Worm (Caenorhabditis elegans) whole organism, L4 larva: ENCODE data around the gene acdh-10.

Experiments
- D1046.2 ChIP-seq: fragments of 200-800 bp; sonication (Bioruptor generic); IDR thresholded peaks from 2 replicates; pipeline ENCODE4 v1.3.6; 2022; ENCODE audit warnings: missing genetic modification characterization, missing compliant biosample characterization
- F26F4.8 ChIP-seq: fragments of 200-800 bp; sonication (Bioruptor generic); conservative IDR thresholded peaks from 2 replicates; pipeline ENCODE4 v1.3.6; 2022; ENCODE audit warnings: missing genetic modification characterization, missing compliant biosample characterization
- F37D6.2 ChIP-seq: sonication (generic microtip); optimal IDR thresholded peaks from 2 replicates; lab custom pipeline; 2016; ENCODE audit warnings: mild to moderate bottlenecking, missing genetic modification characterization, missing compliant biosample characterization
- F44E2.7 ChIP-seq: fragments of 200-800 bp; sonication (Bioruptor generic); IDR thresholded peaks from 2 replicates; pipeline ENCODE4 v2.1.2; 2022; ENCODE audit warnings: missing genetic modification characterization, missing compliant biosample characterization
- T20F7.1 ChIP-seq: fragments of 200-800 bp; sonication (Bioruptor generic); optimal IDR thresholded peaks from 2 replicates; lab custom pipeline; 2018; ENCODE audit warnings: mild to moderate bottlenecking, missing genetic modification characterization, missing compliant biosample characterization
- T26A8.4 ChIP-seq: fragments of 200-800 bp; sonication (Bioruptor generic); IDR thresholded peaks from 2 replicates; pipeline ENCODE4 v1.3.6; 2022; ENCODE audit warnings: missing genetic modification characterization, missing compliant biosample characterization
- Y105C5A.15 ChIP-seq: fragments of 200-800 bp; sonication (Bioruptor generic); IDR thresholded peaks from 2 replicates; pipeline ENCODE4 v1.3.6; 2022; ENCODE audit warnings: missing genetic modification characterization, missing compliant biosample characterization
- attf-4 ChIP-seq: sonication (generic microtip); optimal IDR thresholded peaks from 3 replicates; lab custom pipeline; 2017; ENCODE audit warnings: missing biosample characterization, missing genetic modification characterization
- ceh-20 ChIP-seq: fragments of 200-800 bp; sonication (Bioruptor generic); IDR thresholded peaks from 2 replicates; pipeline ENCODE4 v1.3.6; 2022; ENCODE audit warnings: missing genetic modification reagents, missing genetic modification characterization, missing compliant biosample characterization
- ceh-28 ChIP-seq: fragments of 150-350 bp; optimal IDR thresholded peaks from 2 replicates; lab custom pipeline; 2014; ENCODE audit warnings: missing biosample characterization, missing genetic modification reagents, missing genetic modification characterization
- ceh-82 ChIP-seq: sonication (generic microtip); optimal IDR thresholded peaks from 2 replicates; lab custom pipeline; 2017; ENCODE audit warnings: missing biosample characterization, missing genetic modification characterization
- ces-1 ChIP-seq: fragments of 150-350 bp; sonication (generic microtip); optimal IDR thresholded peaks from 4 replicates; lab custom pipeline; 2014; ENCODE audit warnings: missing biosample characterization, missing genetic modification reagents, missing genetic modification characterization
- cey-2 ChIP-seq: sonication (generic microtip); optimal IDR thresholded peaks from 3 replicates; lab custom pipeline; 2017; ENCODE audit warnings: missing genetic modification characterization, mild to moderate bottlenecking, missing compliant biosample characterization, antibody characterized with exemption, borderline replicate concordance; ENCODE audit not compliant: insufficient read depth
- daf-12 ChIP-seq: fragments of 150-350 bp; optimal IDR thresholded peaks from 2 replicates; lab custom pipeline; 2014; ENCODE audit warnings: missing biosample characterization, missing genetic modification reagents, missing genetic modification characterization
- daf-16 ChIP-seq, 3 experiments: sonication (generic microtip); optimal IDR thresholded peaks; 2 replicates each; lab custom pipeline; 2016 to 2017; ENCODE audit warnings: missing genetic modification characterization in 3 of 3, missing genetic modification reagents in 3 of 3, mild to moderate bottlenecking in 2 of 3, missing compliant biosample characterization in 2 of 3, missing biosample characterization in 1 of 3, moderate library complexity in 1 of 3
- daf-8 ChIP-seq: fragments of 200-800 bp; sonication (Bioruptor generic); IDR thresholded peaks from 2 replicates; pipeline ENCODE4 v1.3.6; 2022; ENCODE audit warnings: missing genetic modification characterization, missing compliant biosample characterization
- dmd-6 ChIP-seq: fragments of 200-800 bp; sonication (Bioruptor generic); IDR thresholded peaks from 2 replicates; pipeline ENCODE4 v1.3.6; 2022; ENCODE audit warnings: missing genetic modification reagents, missing genetic modification characterization, missing compliant biosample characterization
- dmd-8 ChIP-seq: fragments of 200-800 bp; sonication (Bioruptor generic); IDR thresholded peaks from 2 replicates; pipeline ENCODE4 v1.3.6; 2022; ENCODE audit warnings: missing genetic modification characterization, missing compliant biosample characterization
- dpl-1 ChIP-seq: fragments of 150-350 bp; optimal IDR thresholded peaks from 2 replicates; lab custom pipeline; 2014; ENCODE audit warnings: missing biosample characterization, missing genetic modification reagents, missing genetic modification characterization
- duxl-1 ChIP-seq: sonication (generic microtip); optimal IDR thresholded peaks from 2 replicates; lab custom pipeline; 2016; ENCODE audit warnings: mild to moderate bottlenecking, missing genetic modification characterization, moderate library complexity, missing compliant biosample characterization; ENCODE audit not compliant: poor library complexity
- dve-1 ChIP-seq: sonication (generic microtip); optimal IDR thresholded peaks from 2 replicates; lab custom pipeline; 2017; ENCODE audit warnings: antibody characterized with exemption, mild to moderate bottlenecking, missing genetic modification characterization, missing compliant biosample characterization; ENCODE audit not compliant: insufficient read depth
- egl-43 ChIP-seq: fragments of 200-800 bp; sonication (Bioruptor generic); IDR thresholded peaks from 2 replicates; pipeline ENCODE4 v1.3.6; 2022; ENCODE audit warnings: missing genetic modification reagents, missing genetic modification characterization, missing compliant biosample characterization
- fkh-10 ChIP-seq: fragments of 150-350 bp; optimal IDR thresholded peaks from 2 replicates; lab custom pipeline; 2014; ENCODE audit warnings: missing biosample characterization, missing genetic modification reagents, missing genetic modification characterization
- hif-1 ChIP-seq, 2 experiments: sonication (generic microtip); optimal IDR thresholded peaks; 2 replicates each; lab custom pipeline; 2016 to 2017; ENCODE audit warnings: missing compliant biosample characterization in 2 of 2, missing genetic modification characterization in 2 of 2, missing genetic modification reagents in 2 of 2, missing genotype in 2 of 2, mild to moderate bottlenecking in 1 of 2
- jun-1 ChIP-seq: fragments of 150-350 bp; optimal IDR thresholded peaks from 2 replicates; lab custom pipeline; 2014; ENCODE audit warnings: missing biosample characterization, missing genetic modification reagents, missing genetic modification characterization
- lim-7 ChIP-seq: fragments of 200-800 bp; sonication (Bioruptor generic); IDR thresholded peaks from 2 replicates; pipeline ENCODE4 v1.3.6; 2022; ENCODE audit warnings: missing genetic modification characterization, missing compliant biosample characterization
- lin-29 ChIP-seq: fragments of 200-800 bp; sonication (Bioruptor generic); IDR thresholded peaks from 2 replicates; pipeline ENCODE4 v1.3.6; 2022; ENCODE audit warnings: missing genetic modification reagents, missing genetic modification characterization, missing compliant biosample characterization
- lin-39 ChIP-seq: fragments of 150-350 bp; optimal IDR thresholded peaks from 2 replicates; lab custom pipeline; 2014; ENCODE audit warnings: missing biosample characterization, missing genetic modification reagents, missing genetic modification characterization
- mdl-1 ChIP-seq, 2 experiments: fragments of 150-350 bp in 1 of 2; sonication (generic microtip) in 1 of 2; optimal IDR thresholded peaks; 2 replicates each; lab custom pipeline; 2014 to 2017; ENCODE audit warnings: missing biosample characterization in 2 of 2, missing genetic modification characterization in 2 of 2
- mep-1 ChIP-seq: fragments of 150-350 bp; sonication (generic microtip); optimal IDR thresholded peaks from 3 replicates; lab custom pipeline; 2014; ENCODE audit warnings: missing biosample characterization, missing genetic modification characterization
- mxl-2 ChIP-seq: fragments of 200-800 bp; sonication (Bioruptor generic); conservative IDR thresholded peaks from 2 replicates; pipeline ENCODE4 v1.3.6; 2022; ENCODE audit warnings: missing genetic modification reagents, missing genetic modification characterization, missing compliant biosample characterization
- mxl-3 ChIP-seq: fragments of 200-800 bp; sonication (Bioruptor generic); optimal IDR thresholded peaks from 2 replicates; lab custom pipeline; 2018; ENCODE audit warnings: mild to moderate bottlenecking, missing genetic modification characterization, missing compliant biosample characterization
- nhr-10 ChIP-seq: fragments of 150-350 bp; optimal IDR thresholded peaks from 2 replicates; lab custom pipeline; 2014; ENCODE audit warnings: missing biosample characterization, missing genetic modification characterization
- nhr-11 ChIP-seq: fragments of 150-350 bp; optimal IDR thresholded peaks from 2 replicates; lab custom pipeline; 2014; ENCODE audit warnings: missing biosample characterization, missing genetic modification characterization
- nhr-111 ChIP-seq: fragments of 200-800 bp; sonication (Bioruptor generic); optimal IDR thresholded peaks from 2 replicates; lab custom pipeline; 2018; ENCODE audit warnings: mild to moderate bottlenecking, missing genetic modification characterization, missing compliant biosample characterization
- nhr-237 ChIP-seq: sonication (generic microtip); optimal IDR thresholded peaks from 2 replicates; lab custom pipeline; 2017; ENCODE audit warnings: missing biosample characterization, missing genetic modification characterization
- nhr-76 ChIP-seq: fragments of 150-350 bp; optimal IDR thresholded peaks from 2 replicates; lab custom pipeline; 2014; ENCODE audit warnings: missing biosample characterization, missing genetic modification characterization
- nhr-77 ChIP-seq: fragments of 150-350 bp; optimal IDR thresholded peaks from 2 replicates; lab custom pipeline; 2014; ENCODE audit warnings: missing biosample characterization, missing genetic modification characterization
- php-3 ChIP-seq: fragments of 200-800 bp; sonication (Bioruptor generic); IDR thresholded peaks from 2 replicates; pipeline ENCODE4 v1.3.6; 2022; ENCODE audit warnings: missing genetic modification reagents, missing genetic modification characterization, missing compliant biosample characterization
- pqm-1 ChIP-seq: sonication (generic microtip); optimal IDR thresholded peaks from 2 replicates; lab custom pipeline; 2017; ENCODE audit warnings: missing biosample characterization, missing genetic modification characterization
- skn-1 ChIP-seq: fragments of 150-350 bp; optimal IDR thresholded peaks from 2 replicates; lab custom pipeline; 2014; ENCODE audit warnings: missing biosample characterization, missing genetic modification characterization
- snpc-1.2 ChIP-seq: fragments of 200-800 bp; sonication (Bioruptor generic); IDR thresholded peaks from 2 replicates; pipeline ENCODE4 v1.3.6; 2022; ENCODE audit warnings: missing genetic modification reagents, missing genetic modification characterization, missing compliant biosample characterization
- spr-3 ChIP-seq: fragments of 200-800 bp; sonication (Bioruptor generic); optimal IDR thresholded peaks from 2 replicates; lab custom pipeline; 2018; ENCODE audit warnings: mild to moderate bottlenecking, missing genetic modification characterization, missing compliant biosample characterization
- tag-97 ChIP-seq: fragments of 200-800 bp; sonication (Bioruptor generic); IDR thresholded peaks from 2 replicates; pipeline ENCODE4 v1.3.6; 2022; ENCODE audit warnings: missing genetic modification characterization, missing compliant biosample characterization
- tra-1 ChIP-seq: fragments of 200-800 bp; sonication (Bioruptor generic); IDR thresholded peaks from 2 replicates; pipeline ENCODE4 v1.3.6; 2022; ENCODE audit warnings: missing genetic modification reagents, missing genetic modification characterization, missing compliant biosample characterization
- unc-39 ChIP-seq: sonication (generic microtip); optimal IDR thresholded peaks from 2 replicates; lab custom pipeline; 2017; ENCODE audit warnings: missing biosample characterization, missing genetic modification characterization
- unc-62 ChIP-seq, 3 experiments: fragments of 150-350 bp in 1 of 3; sonication (generic microtip); optimal IDR thresholded peaks in 2 of 3; peaks in 1 of 3; 1 replicate in 1 of 3; 2 replicates in 2 of 3; lab custom pipeline; 2014 to 2017; ENCODE audit warnings: missing biosample characterization in 3 of 3, missing genetic modification characterization in 3 of 3, missing genetic modification reagents in 3 of 3, missing genotype in 1 of 3
- vab-7 ChIP-seq: fragments of 200-800 bp; sonication (Bioruptor generic); IDR thresholded peaks from 2 replicates; pipeline ENCODE4 v1.3.6; 2022; ENCODE audit warnings: missing genetic modification reagents, missing genetic modification characterization, missing compliant biosample characterization
- ztf-11 ChIP-seq: fragments of 150-350 bp; optimal IDR thresholded peaks from 2 replicates; lab custom pipeline; 2014; ENCODE audit warnings: missing biosample characterization, missing genetic modification characterization
- ztf-7 ChIP-seq: fragments of 150-350 bp; optimal IDR thresholded peaks from 2 replicates; lab custom pipeline; 2014; ENCODE audit warnings: missing biosample characterization, missing genetic modification characterization

acdh-10 gene

DNA sequence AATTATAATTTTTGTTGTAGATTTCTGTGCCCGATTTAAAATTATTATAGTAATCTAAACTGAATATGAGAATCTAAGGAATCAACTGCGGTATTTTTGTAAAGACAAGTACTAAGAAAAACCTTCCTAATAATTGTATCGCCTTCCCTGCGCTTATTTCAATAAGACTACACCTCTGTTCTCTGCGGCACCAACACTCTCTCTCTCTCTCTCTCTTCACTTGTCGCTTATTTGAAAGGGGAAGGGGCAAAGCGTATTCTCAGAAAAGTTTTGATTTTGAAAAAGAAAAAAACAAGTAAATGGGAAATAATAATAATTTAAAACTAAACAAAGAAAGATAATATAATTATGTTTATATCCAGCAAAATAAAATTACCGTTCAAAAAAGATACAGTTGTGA lies 33.5 kb downstream of the acdh-10 start (continued):
- TF ChIP-seq dve-1 (tag; lab: Kevin White, UChicago): peak; percentile 75
- no peak for TF ChIP-seq nhr-76
- no peak for TF ChIP-seq F26F4.8 (GFP tag; lab: Robert Waterston, UW)
- no peak for TF ChIP-seq dmd-8 (GFP tag; lab: Robert Waterston, UW)
- TF ChIP-seq egl-43 (GFP tag; lab: Robert Waterston, UW): no peak
- TF ChIP-seq mdl-1 (tag; optimal IDR thresholded peaks at IDR 0.05; lab: Kevin White, UChicago): peak in 1 of 2 experiments; percentile 25
- peak; percentile 26 for TF ChIP-seq nhr-10 (tag; lab: Kevin White, UChicago)
- no peak for TF ChIP-seq daf-12 (tag; lab: Kevin White, UChicago)
- no peak for TF ChIP-seq lin-39 (tag; lab: Kevin White, UChicago)
- peak; percentile 61 for TF ChIP-seq jun-1 (tag; lab: Kevin White, UChicago)
- TF ChIP-seq cey-2 (tag; lab: Kevin White, UChicago): no peak
- no peak for TF ChIP-seq F44E2.7 (GFP tag; lab: Robert Waterston, UW)
- no peak for TF ChIP-seq ceh-28 (tag; lab: Kevin White, UChicago)
- peak; percentile 33 for TF ChIP-seq dpl-1 (GFP tag; lab: Kevin White, UChicago)
- no peak for TF ChIP-seq skn-1
- TF ChIP-seq mep-1: peak; percentile 84
- no peak for TF ChIP-seq Y105C5A.15 (GFP tag; lab: Robert Waterston, UW)
- TF ChIP-seq daf-16 (GFP tag; optimal IDR thresholded peaks at IDR 0.05; lab: Kevin White, UChicago): peak in 1 of 2 experiments; percentile 8
- TF ChIP-seq daf-16 (tag; optimal IDR thresholded peaks at IDR 0.05; lab: Kevin White, UChicago): peak; percentile 54
- no peak for TF ChIP-seq ztf-11
- TF ChIP-seq ceh-82 (tag; lab: Kevin White, UChicago): no peak
- no peak for TF ChIP-seq daf-8 (GFP tag; lab: Robert Waterston, UW)
- TF ChIP-seq nhr-77 (tag; lab: Kevin White, UChicago): peak; percentile 93
- TF ChIP-seq T20F7.1: peak; percentile 63
- peak in 1 of 2 experiments; percentile 83 for TF ChIP-seq unc-62 (GFP tag; optimal IDR thresholded peaks at IDR 0.05 in 1 of 2; lab: Kevin White, UChicago)
- TF ChIP-seq unc-62 (tag; optimal IDR thresholded peaks at IDR 0.05; lab: Kevin White, UChicago): no peak
- no peak for TF ChIP-seq mxl-2 (GFP tag; lab: Robert Waterston, UW)
- peak; percentile 65 for TF ChIP-seq nhr-11 (tag; lab: Kevin White, UChicago)
- TF ChIP-seq mxl-3 (GFP tag; lab: Kevin White, UChicago): peak; percentile 6
- no peak for TF ChIP-seq unc-39
- no peak for TF ChIP-seq php-3 (GFP tag; lab: Robert Waterston, UW)
- no peak for TF ChIP-seq lin-29 (GFP tag; lab: Robert Waterston, UW)
- TF ChIP-seq pqm-1: peak; percentile 49
- TF ChIP-seq nhr-111 (GFP tag; lab: Kevin White, UChicago): no peak
- TF ChIP-seq fkh-10 (GFP tag; lab: Kevin White, UChicago): no peak
- no peak for TF ChIP-seq lim-7 (GFP tag; lab: Robert Waterston, UW)
- no peak for TF ChIP-seq ceh-20 (GFP tag; lab: Robert Waterston, UW)
- peak; percentile 68 for TF ChIP-seq duxl-1 (tag; lab: Kevin White, UChicago)
- no peak for TF ChIP-seq vab-7
- no peak for TF ChIP-seq tag-97 (GFP tag; lab: Robert Waterston, UW)
- no peak for TF ChIP-seq nhr-237 (tag; lab: Kevin White, UChicago)
- TF ChIP-seq dmd-6 (GFP tag; lab: Robert Waterston, UW): no peak; the same call in 1 of the 2 replicates
- TF ChIP-seq ztf-7 (tag; lab: Kevin White, UChicago): peak; percentile 63
- TF ChIP-seq D1046.2 (GFP tag; lab: Robert Waterston, UW): no peak
- TF ChIP-seq tra-1: no peak
- TF ChIP-seq F37D6.2 (tag; lab: Kevin White, UChicago): peak; percentile 39
- peak; percentile 47 for TF ChIP-seq T26A8.4 (GFP tag; lab: Robert Waterston, UW)
- no peak for TF ChIP-seq spr-3 (GFP tag; lab: Kevin White, UChicago)
- no peak for TF ChIP-seq snpc-1.2 (GFP tag; lab: Robert Waterston, UW)
- TF ChIP-seq ces-1 (GFP tag; lab: Kevin White, UChicago): no peak
- no peak for TF ChIP-seq attf-4
- TF ChIP-seq hif-1 (tag; optimal IDR thresholded peaks at IDR 0.05; lab: Kevin White, UChicago): no peak
